Fruit fly (Drosophila melanogaster) whole organism, embryonic: ENCODE measurements around the gene VhaAC45RP.
A peak's percentile ranks its signal among the peaks of the same experiment; 100 is the strongest.

ENCODE experiments used
- ATbp ChIP-seq: fragments of 200-800 bp; sonication (Bioruptor generic); optimal IDR thresholded peaks from 2 replicates; lab custom pipeline; 2017; ENCODE audit warnings: missing biosample characterization, mild to moderate bottlenecking, missing genetic modification characterization, missing genetic modification reagents
- Abd-B ChIP-seq: fragments of 200-800 bp; sonication (Bioruptor generic); optimal IDR thresholded peaks from 2 replicates; lab custom pipeline; 2018; ENCODE audit warnings: missing biosample characterization, mild to moderate bottlenecking, missing genetic modification characterization, moderate library complexity
- CG10147 ChIP-seq: fragments of 200-800 bp; sonication (Bioruptor generic); optimal IDR thresholded peaks from 2 replicates; lab custom pipeline; 2019; ENCODE audit warnings: missing biosample characterization, mild to moderate bottlenecking, missing genetic modification characterization, moderate library complexity
- CG10267 ChIP-seq: fragments of 200-800 bp; sonication (Bioruptor generic); optimal IDR thresholded peaks from 2 replicates; lab custom pipeline; 2018; ENCODE audit warnings: missing biosample characterization, mild to moderate bottlenecking, missing genetic modification characterization, moderate library complexity
- CG10565 ChIP-seq: fragments of 200-800 bp; sonication (Bioruptor generic); optimal IDR thresholded peaks from 3 replicates; lab custom pipeline; 2016; ENCODE audit warnings: missing biosample characterization, mild to moderate bottlenecking, missing genetic modification characterization
- CG12071 ChIP-seq: fragments of 200-800 bp; sonication (Bioruptor generic); optimal IDR thresholded peaks from 3 replicates; lab custom pipeline; 2018; ENCODE audit warnings: missing biosample characterization, mild to moderate bottlenecking, missing genetic modification characterization
- CG12299 ChIP-seq: fragments of 200-800 bp; sonication (Bioruptor generic); optimal IDR thresholded peaks from 2 replicates; lab custom pipeline; 2018; ENCODE audit warnings: missing biosample characterization, mild to moderate bottlenecking, missing genetic modification characterization
- CG13424 ChIP-seq: fragments of 200-800 bp; sonication (Bioruptor generic); optimal IDR thresholded peaks from 2 replicates; lab custom pipeline; 2019; ENCODE audit warnings: missing biosample characterization, mild to moderate bottlenecking, missing genetic modification characterization, moderate library complexity
- CG14667 ChIP-seq: fragments of 200-800 bp; sonication (Bioruptor generic); IDR thresholded peaks from 2 replicates; pipeline ENCODE4 v1.3.6; 2022; ENCODE audit warnings: missing biosample characterization, missing genetic modification characterization
- CG15479 ChIP-seq: fragments of 200-800 bp; sonication (Bioruptor generic); optimal IDR thresholded peaks from 3 replicates; lab custom pipeline; 2019; ENCODE audit warnings: missing biosample characterization, mild to moderate bottlenecking, missing genetic modification characterization, moderate library complexity
- CG15696 ChIP-seq: fragments of 200-800 bp; sonication (Bioruptor generic); optimal IDR thresholded peaks from 2 replicates; lab custom pipeline; 2019; ENCODE audit warnings: missing biosample characterization, mild to moderate bottlenecking, missing genetic modification characterization, moderate library complexity
- CG17361 ChIP-seq: fragments of 200-800 bp; sonication (Bioruptor generic); IDR thresholded peaks from 3 replicates; pipeline ENCODE4 v1.3.6; 2022; ENCODE audit warnings: missing biosample characterization, missing genetic modification characterization
- CG18011 ChIP-seq: fragments of 200-800 bp; sonication (Bioruptor generic); optimal IDR thresholded peaks from 2 replicates; lab custom pipeline; 2017; ENCODE audit warnings: missing biosample characterization, missing genetic modification characterization, mild to moderate bottlenecking, moderate library complexity, missing genotype
- CG2202 ChIP-seq: fragments of 200-800 bp; sonication (Bioruptor generic); optimal IDR thresholded peaks from 2 replicates; lab custom pipeline; 2018; ENCODE audit warnings: missing biosample characterization, mild to moderate bottlenecking, missing genetic modification characterization
- CG2678 ChIP-seq: fragments of 200-800 bp; sonication (Bioruptor generic); optimal IDR thresholded peaks from 3 replicates; lab custom pipeline; 2019; ENCODE audit warnings: missing biosample characterization, mild to moderate bottlenecking, missing genetic modification characterization, moderate library complexity
- CG34376 ChIP-seq: fragments of 200-800 bp; sonication (Bioruptor generic); optimal IDR thresholded peaks from 2 replicates; lab custom pipeline; 2018; ENCODE audit warnings: missing biosample characterization, mild to moderate bottlenecking, missing genetic modification characterization
- CG5953 ChIP-seq: fragments of 200-800 bp; sonication (Bioruptor generic); IDR thresholded peaks from 2 replicates; pipeline ENCODE4 v1.3.6; 2022; ENCODE audit warnings: missing biosample characterization, missing genetic modification characterization
- CG6272 ChIP-seq: fragments of 200-800 bp; sonication (Bioruptor generic); IDR thresholded peaks from 2 replicates; pipeline ENCODE4 v1.3.6; 2022; ENCODE audit warnings: missing biosample characterization, missing genetic modification characterization
- CG7987 ChIP-seq: fragments of 200-800 bp; sonication (Bioruptor generic); optimal IDR thresholded peaks from 2 replicates; lab custom pipeline; 2018; ENCODE audit warnings: missing biosample characterization, mild to moderate bottlenecking, missing genetic modification characterization, moderate library complexity
- CG8924 ChIP-seq: fragments of 200-800 bp; optimal IDR thresholded peaks from 3 replicates; lab custom pipeline; 2019; ENCODE audit warnings: missing biosample characterization, mild to moderate bottlenecking, missing genetic modification characterization, moderate library complexity
- CG9797 ChIP-seq: fragments of 200-800 bp; sonication (Bioruptor generic); optimal IDR thresholded peaks from 3 replicates; lab custom pipeline; 2018; ENCODE audit warnings: missing biosample characterization, mild to moderate bottlenecking, missing genetic modification characterization
- Dip3 ChIP-seq: fragments of 200-800 bp; sonication (Bioruptor generic); optimal IDR thresholded peaks from 3 replicates; lab custom pipeline; 2016; ENCODE audit warnings: missing biosample characterization, missing genetic modification characterization
- Elba2 ChIP-seq: fragments of 200-800 bp; sonication (Bioruptor generic); optimal IDR thresholded peaks from 3 replicates; lab custom pipeline; 2016; ENCODE audit warnings: missing biosample characterization, missing genetic modification characterization
- Ets97D ChIP-seq: fragments of 200-800 bp; sonication (Bioruptor generic); optimal IDR thresholded peaks from 3 replicates; lab custom pipeline; 2016; ENCODE audit warnings: missing biosample characterization, missing genetic modification characterization
- Fer1 ChIP-seq: fragments of 200-800 bp; sonication (Bioruptor generic); optimal IDR thresholded peaks from 2 replicates; lab custom pipeline; 2017; ENCODE audit warnings: missing biosample characterization, mild to moderate bottlenecking, missing genetic modification characterization
- Gsc ChIP-seq: fragments of 200-800 bp; sonication (Bioruptor generic); IDR thresholded peaks from 2 replicates; pipeline ENCODE4 v1.3.6; 2022; ENCODE audit warnings: missing biosample characterization, missing genetic modification characterization
- HHEX ChIP-seq: fragments of 200-800 bp; sonication (Bioruptor generic); optimal IDR thresholded peaks from 3 replicates; lab custom pipeline; 2017; ENCODE audit warnings: missing biosample characterization, mild to moderate bottlenecking, missing genetic modification characterization, missing genetic modification reagents
- Lim3 ChIP-seq: fragments of 200-800 bp; sonication (Bioruptor generic); IDR thresholded peaks from 2 replicates; pipeline ENCODE4 v1.3.6; 2022; ENCODE audit warnings: missing biosample characterization, missing genetic modification characterization
- MBD-R2 ChIP-seq: fragments of 200-800 bp; sonication (Bioruptor generic); IDR thresholded peaks from 2 replicates; pipeline ENCODE4 v1.3.6; 2022; ENCODE audit warnings: missing biosample characterization, missing genetic modification characterization
- MTF-1 ChIP-seq: fragments of 200-800 bp; sonication (Bioruptor generic); optimal IDR thresholded peaks from 2 replicates; lab custom pipeline; 2018; ENCODE audit warnings: missing biosample characterization, mild to moderate bottlenecking, missing genetic modification characterization, borderline replicate concordance
- Rfx ChIP-seq: fragments of 200-800 bp; sonication (Bioruptor generic); IDR thresholded peaks from 2 replicates; pipeline ENCODE4 v1.3.6; 2022; ENCODE audit warnings: missing biosample characterization, missing genetic modification characterization
- Sox102F ChIP-seq: fragments of 200-800 bp; sonication (Bioruptor generic); optimal IDR thresholded peaks from 2 replicates; lab custom pipeline; 2018; ENCODE audit warnings: missing biosample characterization, mild to moderate bottlenecking, missing genetic modification characterization, moderate library complexity
- Vsx1 ChIP-seq: fragments of 200-800 bp; sonication (Bioruptor generic); optimal IDR thresholded peaks from 2 replicates; lab custom pipeline; 2017; ENCODE audit warnings: missing biosample characterization, mild to moderate bottlenecking, missing genetic modification characterization, missing genetic modification reagents
- YL-1 ChIP-seq: fragments of 200-800 bp; sonication (Bioruptor generic); optimal IDR thresholded peaks from 3 replicates; lab custom pipeline; 2017; ENCODE audit warnings: missing biosample characterization, mild to moderate bottlenecking, missing genetic modification characterization
- amos ChIP-seq: fragments of 200-800 bp; sonication (Bioruptor generic); IDR thresholded peaks from 2 replicates; pipeline ENCODE4 v1.3.6; 2022; ENCODE audit warnings: missing biosample characterization, missing genetic modification characterization; ENCODE audit not compliant: partially characterized antibody
- chif ChIP-seq, 2 experiments: fragments of 200-800 bp; sonication (Bioruptor generic); optimal IDR thresholded peaks; 3 replicates each; lab custom pipeline; 2016; ENCODE audit warnings: missing biosample characterization in 2 of 2, missing genetic modification characterization in 2 of 2
- ewg ChIP-seq: fragments of 200-800 bp; sonication (Bioruptor generic); optimal IDR thresholded peaks from 3 replicates; lab custom pipeline; 2017; ENCODE audit warnings: mild to moderate bottlenecking, missing biosample characterization, missing genetic modification reagents, missing genetic modification characterization
- lov ChIP-seq, 2 experiments: fragments of 200-800 bp in 1 of 2; fragments of >200 bp in 1 of 2; sonication (Bioruptor generic) in 1 of 2; IDR thresholded peaks in 1 of 2; optimal IDR thresholded peaks in 1 of 2; 2 replicates in 1 of 2; 3 replicates in 1 of 2; pipeline versions ENCODE4 v1.3.6 to Lab custom; 2017 to 2022; ENCODE audit warnings: missing biosample characterization in 1 of 2, missing genetic modification characterization in 1 of 2
- luna ChIP-seq: fragments of 200-800 bp; sonication (Bioruptor generic); optimal IDR thresholded peaks from 2 replicates; lab custom pipeline; 2016; ENCODE audit warnings: missing biosample characterization, missing genetic modification characterization
- maf-S ChIP-seq: fragments of 200-800 bp; sonication (Bioruptor generic); optimal IDR thresholded peaks from 2 replicates; lab custom pipeline; 2016; ENCODE audit warnings: missing biosample characterization, missing genetic modification characterization
- mld ChIP-seq: fragments of 200-800 bp; sonication (Bioruptor generic); IDR thresholded peaks from 3 replicates; pipeline ENCODE4 v1.3.6; 2022; ENCODE audit warnings: missing biosample characterization, missing genetic modification characterization; ENCODE audit not compliant: partially characterized antibody
- pzg ChIP-seq: fragments of 200-800 bp; sonication (Bioruptor generic); optimal IDR thresholded peaks from 3 replicates; lab custom pipeline; 2018; ENCODE audit warnings: missing biosample characterization, mild to moderate bottlenecking, missing genetic modification characterization, moderate library complexity
- sim ChIP-seq: fragments of 200-800 bp; sonication (Bioruptor generic); IDR thresholded peaks from 2 replicates; pipeline ENCODE4 v1.3.6; 2022; ENCODE audit warnings: missing biosample characterization, missing genetic modification characterization
- sisA ChIP-seq: fragments of 200-800 bp; sonication (Bioruptor generic); IDR thresholded peaks from 2 replicates; pipeline ENCODE4 v1.3.6; 2022; ENCODE audit warnings: missing biosample characterization, missing genetic modification characterization
- tll ChIP-seq, 2 experiments: fragments of 200-800 bp in 1 of 2; fragments of >200 bp in 1 of 2; sonication (Bioruptor generic) in 1 of 2; optimal IDR thresholded peaks; 2 replicates each; lab custom pipeline; 2017 to 2019; ENCODE audit warnings: missing biosample characterization in 2 of 2, missing genetic modification characterization in 2 of 2, mild to moderate bottlenecking in 1 of 2, moderate library complexity in 1 of 2
- trh ChIP-seq: fragments of 200-800 bp; sonication (Bioruptor generic); optimal IDR thresholded peaks from 2 replicates; lab custom pipeline; 2016; ENCODE audit warnings: missing biosample characterization, missing genetic modification characterization
- tup ChIP-seq: fragments of 200-800 bp; sonication (Bioruptor generic); optimal IDR thresholded peaks from 2 replicates; lab custom pipeline; 2016; ENCODE audit warnings: missing biosample characterization, mild to moderate bottlenecking, missing genetic modification characterization, moderate library complexity
- usp ChIP-seq: fragments of >200 bp; optimal IDR thresholded peaks from 2 replicates; lab custom pipeline; 2017; ENCODE audit warnings: missing biosample characterization, missing genetic modification characterization
- wek ChIP-seq: fragments of 200-800 bp; sonication (Bioruptor generic); optimal IDR thresholded peaks from 3 replicates; lab custom pipeline; 2018; ENCODE audit warnings: missing biosample characterization, mild to moderate bottlenecking, missing genetic modification characterization, moderate library complexity

VhaAC45RP gene

dm6 chr3R:30200091-30200698, 34.0 kb upstream of the VhaAC45RP start (continued):
- TF ChIP-seq MBD-R2 (GFP tag; lab: Robert Waterston, UW): peak; percentile 11; the same call in 1 of the 2 replicates
- TF ChIP-seq CG5953 (GFP tag; lab: Robert Waterston, UW): no peak
- no peak for TF ChIP-seq chif (GFP tag; optimal IDR thresholded peaks at IDR 0.05; lab: Kevin White, UChicago)
- no peak for TF ChIP-seq CG7987
- TF ChIP-seq CG9797: no peak
- TF ChIP-seq CG18011: no peak
- no peak for TF ChIP-seq usp (GFP tag; lab: Kevin White, UChicago)
- TF ChIP-seq sisA (GFP tag; lab: Robert Waterston, UW): no peak
- no peak for TF ChIP-seq Vsx1
- TF ChIP-seq CG8924 (tag; lab: Kevin White, UChicago): peak; percentile 5
- TF ChIP-seq CG10147: no peak
- no peak for TF ChIP-seq wek
- no peak for TF ChIP-seq Lim3 (GFP tag; lab: Robert Waterston, UW)
- no peak for TF ChIP-seq tup
- no peak for TF ChIP-seq CG2202 (tag; lab: Kevin White, UChicago)
- no peak for TF ChIP-seq pzg (GFP tag; lab: Kevin White, UChicago)
- TF ChIP-seq HHEX (GFP tag; lab: Kevin White, UChicago): no peak
- no peak for TF ChIP-seq trh (GFP tag; lab: Kevin White, UChicago)
- TF ChIP-seq CG17361: peak; percentile 49; the same call in 1 of the 3 replicates
- no peak for TF ChIP-seq tll (GFP tag; optimal IDR thresholded peaks at IDR 0.05; lab: Kevin White, UChicago)
- no peak for TF ChIP-seq luna
- peak; percentile 28 for TF ChIP-seq CG2678 (tag; lab: Kevin White, UChicago)
- no peak for TF ChIP-seq Abd-B (GFP tag; lab: Kevin White, UChicago)
- no peak for TF ChIP-seq sim
- TF ChIP-seq CG10267 (tag; lab: Kevin White, UChicago): no peak
- no peak for TF ChIP-seq Ets97D (GFP tag; lab: Kevin White, UChicago)
- TF ChIP-seq CG6272 (GFP tag; lab: Robert Waterston, UW): no peak
- TF ChIP-seq Rfx (GFP tag; lab: Robert Waterston, UW): peak; percentile 26; the same call in 1 of the 2 replicates
- no peak for TF ChIP-seq MTF-1 (GFP tag; lab: Kevin White, UChicago)
- no peak for TF ChIP-seq CG12071 (GFP tag; lab: Kevin White, UChicago)
- no peak for TF ChIP-seq CG14667
- no peak for TF ChIP-seq Fer1 (GFP tag; lab: Kevin White, UChicago)
- TF ChIP-seq CG34376: no peak
- no peak for TF ChIP-seq Gsc
- no peak for TF ChIP-seq mld
- no peak for TF ChIP-seq maf-S
- TF ChIP-seq lov (optimal IDR thresholded peaks at IDR 0.05; lab: Kevin White, UChicago): no peak
- no peak for TF ChIP-seq lov (GFP tag; IDR thresholded peaks at IDR 0.05; lab: Robert Waterston, UW)
- TF ChIP-seq CG12299 (tag; lab: Kevin White, UChicago): no peak
- TF ChIP-seq CG15696 (tag; lab: Kevin White, UChicago): no peak
- no peak for TF ChIP-seq CG15479 (GFP tag; lab: Kevin White, UChicago)
- no peak for TF ChIP-seq ewg (GFP tag; lab: Kevin White, UChicago)
- TF ChIP-seq amos (GFP tag; lab: Robert Waterston, UW): no peak; the same call in 1 of the 2 replicates
- no peak for TF ChIP-seq CG13424
- TF ChIP-seq Dip3 (GFP tag; lab: Kevin White, UChicago): peak; percentile 27
- TF ChIP-seq YL-1 (GFP tag; lab: Kevin White, UChicago): no peak
- peak; percentile 37 for TF ChIP-seq Sox102F (GFP tag; lab: Kevin White, UChicago)
- TF ChIP-seq Elba2 (GFP tag; lab: Kevin White, UChicago): no peak
- no peak for TF ChIP-seq CG10565 (GFP tag; lab: Kevin White, UChicago)
- TF ChIP-seq ATbp (GFP tag; lab: Kevin White, UChicago): peak; percentile 17
